Worm (Caenorhabditis elegans) whole organism, L4 larva: Measurements from ENCODE around the gene C26B9.5.

Source experiments
- F10B5.3 ChIP-seq: sonication (generic microtip); optimal IDR thresholded peaks from 2 replicates; lab custom pipeline; 2016; ENCODE audit warnings: mild to moderate bottlenecking, missing genetic modification characterization, missing compliant biosample characterization
- F26F4.8 ChIP-seq: fragments of 200-800 bp; sonication (Bioruptor generic); conservative IDR thresholded peaks from 2 replicates; pipeline ENCODE4 v1.3.6; 2022; ENCODE audit warnings: missing genetic modification characterization, missing compliant biosample characterization
- R02D3.7 ChIP-seq: fragments of 150-350 bp; sonication (generic microtip); optimal IDR thresholded peaks from 3 replicates; lab custom pipeline; 2014; ENCODE audit warnings: missing biosample characterization, missing genetic modification characterization
- ceh-28 ChIP-seq: fragments of 150-350 bp; optimal IDR thresholded peaks from 2 replicates; lab custom pipeline; 2014; ENCODE audit warnings: missing biosample characterization, missing genetic modification reagents, missing genetic modification characterization
- egl-27 ChIP-seq: sonication (generic microtip); optimal IDR thresholded peaks from 3 replicates; lab custom pipeline; 2017; ENCODE audit warnings: missing biosample characterization, missing genetic modification reagents, missing genetic modification characterization
- lin-13 ChIP-seq: fragments of 150-350 bp; optimal IDR thresholded peaks from 2 replicates; lab custom pipeline; 2014; ENCODE audit warnings: missing biosample characterization, missing genetic modification reagents, missing genetic modification characterization
- lin-39 ChIP-seq: fragments of 150-350 bp; optimal IDR thresholded peaks from 2 replicates; lab custom pipeline; 2014; ENCODE audit warnings: missing biosample characterization, missing genetic modification reagents, missing genetic modification characterization
- lsy-2 ChIP-seq, 2 experiments: fragments of 150-350 bp in 1 of 2; sonication (generic microtip) in 1 of 2; optimal IDR thresholded peaks; 2 replicates each; lab custom pipeline; 2014 to 2017; ENCODE audit warnings: missing biosample characterization in 2 of 2, missing genetic modification characterization in 2 of 2
- nhr-237 ChIP-seq: sonication (generic microtip); optimal IDR thresholded peaks from 2 replicates; lab custom pipeline; 2017; ENCODE audit warnings: missing biosample characterization, missing genetic modification characterization
- nhr-28 ChIP-seq: fragments of 150-350 bp; optimal IDR thresholded peaks from 2 replicates; lab custom pipeline; 2014; ENCODE audit warnings: missing biosample characterization, missing genetic modification characterization
- sdz-12 ChIP-seq: fragments of 200-800 bp; sonication (Bioruptor generic); optimal IDR thresholded peaks from 2 replicates; lab custom pipeline; 2018; ENCODE audit warnings: mild to moderate bottlenecking, missing genetic modification characterization, missing compliant biosample characterization
- skn-1 ChIP-seq: fragments of 150-350 bp; optimal IDR thresholded peaks from 2 replicates; lab custom pipeline; 2014; ENCODE audit warnings: missing biosample characterization, missing genetic modification characterization
- unc-39 ChIP-seq: sonication (generic microtip); optimal IDR thresholded peaks from 2 replicates; lab custom pipeline; 2017; ENCODE audit warnings: missing biosample characterization, missing genetic modification characterization
- ztf-11 ChIP-seq: fragments of 150-350 bp; optimal IDR thresholded peaks from 2 replicates; lab custom pipeline; 2014; ENCODE audit warnings: missing biosample characterization, missing genetic modification characterization

- no peak for TF ChIP-seq ztf-11
- no peak for TF ChIP-seq unc-39 (tag; lab: Kevin White, UChicago)
- TF ChIP-seq ceh-28 (tag; lab: Kevin White, UChicago) = no peak
- no peak for TF ChIP-seq lsy-2 (tag; optimal IDR thresholded peaks at IDR 0.05; lab: Kevin White, UChicago)
- TF ChIP-seq egl-27 = no peak
- TF ChIP-seq lin-13 (GFP tag; lab: Kevin White, UChicago) = no peak
- no peak for TF ChIP-seq nhr-237
- peak; percentile 58 for TF ChIP-seq sdz-12 (GFP tag; lab: Kevin White, UChicago)
- TF ChIP-seq R02D3.7 = no peak
- peak; percentile 79; the same call in 1 of the 2 replicates for TF ChIP-seq F26F4.8 (GFP tag; lab: Robert Waterston, UW)
- peak; percentile 13 for TF ChIP-seq nhr-28
- TF ChIP-seq skn-1 (tag; lab: Kevin White, UChicago) = no peak
- no peak for TF ChIP-seq lin-39 (tag; lab: Kevin White, UChicago)
- TF ChIP-seq F10B5.3 (tag; lab: Kevin White, UChicago) = no peak
Measured at ce11 chrX:5319214-5319838, 10.0 kb upstream of the C26B9.5 start.
